Fruit fly (Drosophila melanogaster): ENCODE results near the gene lmgB.

lmgB gene

dm6 chr2L:8535394-8536176, 7.2 kb upstream of the lmgB start (continued):
- TF ChIP-seq Rx (GFP tag; IDR thresholded peaks at IDR 0.05) (peak; percentile 45; the same call in 1 of the 2 replicates), phol (tag; optimal IDR thresholded peaks at IDR 0.05) (peak; percentile 96), mam (GFP tag; optimal IDR thresholded peaks at IDR 0.05) (no peak), org-1 (GFP tag; optimal IDR thresholded peaks at IDR 0.05) (peak; percentile 88), klu (GFP tag; IDR thresholded peaks at IDR 0.05) (peak; percentile 84; the same call in 1 of the 2 replicates), ara (GFP tag; IDR thresholded peaks at IDR 0.05) (peak; percentile 75), corto (GFP tag; optimal IDR thresholded peaks at IDR 0.05) (no peak), CG13123 (GFP tag; optimal IDR thresholded peaks at IDR 0.05) (peak; percentile 72), CG5180 (GFP tag; optimal IDR thresholded peaks at IDR 0.05) (peak; percentile 82), Dip3 (GFP tag; optimal IDR thresholded peaks at IDR 0.05) (peak; percentile 38), CG2202 (tag; optimal IDR thresholded peaks at IDR 0.05) (peak; percentile 81), CG6272 (GFP tag; IDR thresholded peaks at IDR 0.05) (peak; percentile 59), CG3281 (GFP tag; optimal IDR thresholded peaks at IDR 0.05) (peak; percentile 96), CG17829 (tag; optimal IDR thresholded peaks at IDR 0.05) (peak; percentile 96), pzg (GFP tag; optimal IDR thresholded peaks at IDR 0.05) (no peak), mirr (GFP tag; optimal IDR thresholded peaks at IDR 0.05) (no peak), CG2678 (tag; optimal IDR thresholded peaks at IDR 0.05) (peak; percentile 98), CG11247 (GFP tag; IDR thresholded peaks at IDR 0.05) (peak; percentile 73), Hmr (GFP tag; optimal IDR thresholded peaks at IDR 0.05) (peak; percentile 91), Hr3 (GFP tag; optimal IDR thresholded peaks at IDR 0.05) (peak; percentile 89), CG13296 (GFP tag; optimal IDR thresholded peaks at IDR 0.05) (peak; percentile 92), bab2 (GFP tag; optimal IDR thresholded peaks at IDR 0.05) (no peak), knrl (GFP tag; IDR thresholded peaks at IDR 0.05; ENCODE audit: partially characterized antibody) (no peak), Mad (GFP tag; optimal IDR thresholded peaks at IDR 0.05) (peak; percentile 17), twi (tag; optimal IDR thresholded peaks at IDR 0.05) (peak; percentile 81), CG14860 (GFP tag; IDR thresholded peaks at IDR 0.05; ENCODE audit: partially characterized antibody) (no peak), zen (tag; optimal IDR thresholded peaks at IDR 0.05) (peak; percentile 78), sim (GFP tag; IDR thresholded peaks at IDR 0.05) (peak; percentile 61; the same call in 1 of the 2 replicates), CG10959 (GFP tag; IDR thresholded peaks at IDR 0.05) (peak; percentile 47; the same call in 1 of the 2 replicates), ase (GFP tag; IDR thresholded peaks at IDR 0.05) (peak; percentile 68), CG1529 (GFP tag; optimal IDR thresholded peaks at IDR 0.05) (peak; percentile 70), pita (GFP tag; optimal IDR thresholded peaks at IDR 0.05) (no peak), CTCF (GFP tag; optimal IDR thresholded peaks at IDR 0.05) (peak; percentile 52), hth (optimal IDR thresholded peaks at IDR 0.05) (no peak), Xbp1 (GFP tag; optimal IDR thresholded peaks at IDR 0.05) (peak; percentile 90), dati (GFP tag; IDR thresholded peaks at IDR 0.05) (no peak; the same call in 1 of the 2 replicates), CG7745 (tag; optimal IDR thresholded peaks at IDR 0.05) (no peak), peb (GFP tag; IDR thresholded peaks at IDR 0.05) (peak; percentile 64), hb (GFP tag; IDR thresholded peaks at IDR 0.05; ENCODE audit: partially characterized antibody) (no peak), wor (GFP tag; IDR thresholded peaks at IDR 0.05) (peak; percentile 79), CG18764 (GFP tag; optimal IDR thresholded peaks at IDR 0.05) (peak; percentile 75), CG4730 (GFP tag; IDR thresholded peaks at IDR 0.05) (peak; percentile 59), nau (GFP tag; optimal IDR thresholded peaks at IDR 0.05) (peak; percentile 9), her (GFP tag; optimal IDR thresholded peaks at IDR 0.05) (peak; percentile 30), dan (GFP tag; IDR thresholded peaks at IDR 0.05) (no peak), CG1603 (tag; optimal IDR thresholded peaks at IDR 0.05) (peak; percentile 59), NC2β (GFP tag; optimal IDR thresholded peaks at IDR 0.05) (no peak), CG18619 (GFP tag; optimal IDR thresholded peaks at IDR 0.05) (peak; percentile 96), tin (GFP tag; optimal IDR thresholded peaks at IDR 0.05) (peak; percentile 84), fd96Cb (tag; optimal IDR thresholded peaks at IDR 0.05) (peak; percentile 94)
